Fruit fly (Drosophila melanogaster) S2 (cell line): Measurements from ENCODE around the gene CG8750.

Source experiments
- CG8478 ChIP-seq: fragments of >200 bp; optimal IDR thresholded peaks from 2 replicates; lab custom pipeline; 2018
- CTCF ChIP-seq, 2 experiments: fragments of >200 bp; optimal IDR thresholded peaks; 2 replicates each; lab custom pipeline; 2018

- no peak for TF ChIP-seq CTCF (optimal IDR thresholded peaks at IDR 0.05; lab: Kevin White, UChicago)
- no peak for TF ChIP-seq CG8478 (lab: Kevin White, UChicago)
These were observed 34.1 kb upstream of the CG8750 start for dm6 chr3L:13876967-13877366.
